Fruit fly (Drosophila melanogaster): ENCODE data around the gene CG15537.

Gene CG15537

dm6 chr3R:30443549-30444133 is at the start of gene CG15537:
TSS of gene CG15537 (minus strand) at chr3R:30443599.
- TF ChIP-seq pad (GFP tag; optimal IDR thresholded peaks at IDR 0.05) (no peak), cic (GFP tag; optimal IDR thresholded peaks at IDR 0.05) (no peak), kay (GFP tag; ENCODE audit: borderline replicate concordance) (peak; percentile 86), CG12768 (GFP tag; optimal IDR thresholded peaks at IDR 0.05) (no peak)

DNA sequence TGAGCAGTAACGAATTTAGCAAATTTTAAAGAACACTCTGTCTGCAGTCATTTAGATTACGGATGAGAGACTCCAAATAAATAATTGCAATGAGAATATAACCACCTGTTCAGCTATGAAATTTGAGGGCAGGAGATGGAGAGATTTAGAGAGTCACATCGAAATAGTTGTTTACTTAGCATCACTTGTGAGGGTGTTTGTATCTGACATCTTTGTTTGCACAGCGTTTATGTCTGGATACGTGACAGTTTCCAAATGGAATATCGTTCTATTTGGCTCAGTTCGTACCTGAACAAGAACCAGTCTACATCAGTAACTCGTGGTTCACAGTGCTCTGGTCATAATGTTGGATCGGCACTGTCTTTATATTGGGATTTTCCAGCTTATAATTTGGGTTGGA is 46.4 kb upstream of the CG15537 start, which contains the start of gene PH4alphaSG2:
TSS of gene PH4alphaSG2 (plus strand) at position 278 of the 400 bp plus-strand sequence.
- TF ChIP-seq tj (GFP tag; optimal IDR thresholded peaks at IDR 0.05) (no peak), Crg-1 (GFP tag; optimal IDR thresholded peaks at IDR 0.05) (no peak), CG11617 (GFP tag; optimal IDR thresholded peaks at IDR 0.05) (no peak), cic (GFP tag; optimal IDR thresholded peaks at IDR 0.05) (no peak), Clk (GFP tag; optimal IDR thresholded peaks at IDR 0.05) (no peak), cnc (optimal IDR thresholded peaks at IDR 0.05) (no peak), CG12768 (GFP tag; optimal IDR thresholded peaks at IDR 0.05) (no peak), toe (GFP tag; optimal IDR thresholded peaks at IDR 0.05) (no peak), CG7045 (GFP tag; optimal IDR thresholded peaks at IDR 0.05) (no peak)

dm6 chr3R:30488663-30489062 is 45.3 kb upstream of the CG15537 start, which contains the start of gene Jon99Fi:
TSS of gene Jon99Fi (plus strand) at chr3R:30488963.
- TF ChIP-seq tj (GFP tag; optimal IDR thresholded peaks at IDR 0.05) (no peak), Clk (GFP tag; optimal IDR thresholded peaks at IDR 0.05) (no peak)

dm6 chr3R:30487828-30488227 is 44.4 kb upstream of the CG15537 start, which contains the start of gene Jon99Fii:
TSS of gene Jon99Fii (minus strand) at chr3R:30487928.
- TF ChIP-seq Hr96 (GFP tag; optimal IDR thresholded peaks at IDR 0.05) (no peak), Clk (GFP tag; optimal IDR thresholded peaks at IDR 0.05) (no peak), kay (GFP tag; ENCODE audit: borderline replicate concordance) (no peak), tj (GFP tag; optimal IDR thresholded peaks at IDR 0.05) (no peak), pad (GFP tag; optimal IDR thresholded peaks at IDR 0.05) (no peak), CG11617 (GFP tag; optimal IDR thresholded peaks at IDR 0.05) (no peak), toe (GFP tag; optimal IDR thresholded peaks at IDR 0.05) (no peak), bab1 (GFP tag; optimal IDR thresholded peaks at IDR 0.05) (no peak), Mnt (GFP tag; optimal IDR thresholded peaks at IDR 0.05) (no peak), CG5204 (GFP tag; optimal IDR thresholded peaks at IDR 0.05) (no peak), CG14711 (tag; optimal IDR thresholded peaks at IDR 0.05) (no peak), CG1620 (GFP tag; optimal IDR thresholded peaks at IDR 0.05) (no peak), CG7101 (tag; optimal IDR thresholded peaks at IDR 0.05) (no peak), CG7045 (GFP tag; optimal IDR thresholded peaks at IDR 0.05) (no peak), CG33017 (tag; optimal IDR thresholded peaks at IDR 0.05) (no peak)

- no peak for TF ChIP-seq CG11617 (GFP tag; optimal IDR thresholded peaks at IDR 0.05)
- no peak for TF ChIP-seq CG5204 (GFP tag; optimal IDR thresholded peaks at IDR 0.05)
- TF ChIP-seq CG12768 (GFP tag; optimal IDR thresholded peaks at IDR 0.05) = no peak
- TF ChIP-seq tj (GFP tag; optimal IDR thresholded peaks at IDR 0.05) = no peak
- TF ChIP-seq kay (GFP tag; ENCODE audit: borderline replicate concordance) = no peak
- no peak for TF ChIP-seq bab1 (GFP tag; optimal IDR thresholded peaks at IDR 0.05)
- no peak for TF ChIP-seq cic (GFP tag; optimal IDR thresholded peaks at IDR 0.05)
- TF ChIP-seq CG1620 (GFP tag; optimal IDR thresholded peaks at IDR 0.05) = no peak
- TF ChIP-seq toe (GFP tag; optimal IDR thresholded peaks at IDR 0.05) = no peak
- TF ChIP-seq Hr96 (GFP tag; optimal IDR thresholded peaks at IDR 0.05) = no peak
- no peak for TF ChIP-seq CG14711 (tag; optimal IDR thresholded peaks at IDR 0.05)
Observed at dm6 chr3R:30476367-30476766, 33.0 kb upstream of the CG15537 start, which contains the start of gene spdo. TSS of gene spdo (plus strand) at chr3R:30476684.

dm6 chr3R:30475910-30476309 is 32.5 kb upstream of the CG15537 start:
- TF ChIP-seq CG14711 (tag; optimal IDR thresholded peaks at IDR 0.05) (no peak), CG1620 (GFP tag; optimal IDR thresholded peaks at IDR 0.05) (no peak), toe (GFP tag; optimal IDR thresholded peaks at IDR 0.05) (no peak), ovo (GFP tag; optimal IDR thresholded peaks at IDR 0.05) (no peak), pad (GFP tag; optimal IDR thresholded peaks at IDR 0.05) (no peak), CG12768 (GFP tag; optimal IDR thresholded peaks at IDR 0.05) (no peak), Crg-1 (GFP tag; optimal IDR thresholded peaks at IDR 0.05) (no peak), Mnt (GFP tag; optimal IDR thresholded peaks at IDR 0.05) (no peak), cnc (optimal IDR thresholded peaks at IDR 0.05) (no peak), CG33017 (tag; optimal IDR thresholded peaks at IDR 0.05) (no peak), cic (GFP tag; optimal IDR thresholded peaks at IDR 0.05) (no peak), Hr96 (GFP tag; optimal IDR thresholded peaks at IDR 0.05) (no peak), Clk (GFP tag; optimal IDR thresholded peaks at IDR 0.05) (no peak), CG7045 (GFP tag; optimal IDR thresholded peaks at IDR 0.05) (no peak), CG11617 (GFP tag; optimal IDR thresholded peaks at IDR 0.05) (no peak), kay (GFP tag; ENCODE audit: borderline replicate concordance) (no peak), CG5204 (GFP tag; optimal IDR thresholded peaks at IDR 0.05) (no peak), tj (GFP tag; optimal IDR thresholded peaks at IDR 0.05) (no peak), CG7101 (tag; optimal IDR thresholded peaks at IDR 0.05) (no peak), bab1 (GFP tag; optimal IDR thresholded peaks at IDR 0.05) (no peak)

DNA sequence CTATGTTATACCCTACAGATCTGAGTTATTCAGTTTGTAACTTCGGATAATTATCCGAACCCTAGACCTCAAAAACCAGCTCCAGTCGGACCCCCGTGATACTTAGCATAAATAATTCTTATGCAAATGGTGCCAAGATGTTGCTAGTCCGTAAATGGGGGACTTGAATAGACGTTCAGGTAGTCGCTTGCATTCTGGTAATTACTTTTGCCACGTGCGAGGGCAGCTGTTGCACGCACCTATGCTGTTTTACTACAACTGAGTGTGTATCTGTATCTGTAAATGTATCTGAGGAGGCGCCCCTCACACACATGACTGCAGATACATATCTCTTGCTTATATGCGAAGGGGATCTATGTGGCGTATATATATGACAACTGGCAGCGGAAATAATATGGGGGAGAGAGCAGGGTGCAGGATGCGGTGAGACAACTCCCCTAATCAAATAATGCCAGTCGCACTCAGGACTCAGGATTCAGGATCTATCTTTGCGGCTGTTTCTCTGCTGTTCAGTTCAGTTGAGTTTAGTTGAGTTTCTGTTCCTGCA is 31.3 kb upstream of the CG15537 start:
- TF ChIP-seq Hr96 (GFP tag; optimal IDR thresholded peaks at IDR 0.05) = no peak
- TF ChIP-seq CG7045 (GFP tag; optimal IDR thresholded peaks at IDR 0.05) = no peak
- TF ChIP-seq cic (GFP tag; optimal IDR thresholded peaks at IDR 0.05) = no peak
- TF ChIP-seq pad (GFP tag; optimal IDR thresholded peaks at IDR 0.05) = no peak
- TF ChIP-seq CG14711 (tag; optimal IDR thresholded peaks at IDR 0.05) = no peak
- no peak for TF ChIP-seq kay (GFP tag; ENCODE audit: borderline replicate concordance)
- TF ChIP-seq tj (GFP tag; optimal IDR thresholded peaks at IDR 0.05) = no peak
- no peak for TF ChIP-seq CG1620 (GFP tag; optimal IDR thresholded peaks at IDR 0.05)
- TF ChIP-seq bab1 (GFP tag; optimal IDR thresholded peaks at IDR 0.05) = no peak
- no peak for TF ChIP-seq Mnt (GFP tag; optimal IDR thresholded peaks at IDR 0.05)
- TF ChIP-seq cnc (optimal IDR thresholded peaks at IDR 0.05) = no peak
- TF ChIP-seq CG33017 (tag; optimal IDR thresholded peaks at IDR 0.05) = no peak

Measured in whole organism, adult.